Fruit fly (Drosophila melanogaster): ENCODE results near the gene Slc25A46a.

DNA sequence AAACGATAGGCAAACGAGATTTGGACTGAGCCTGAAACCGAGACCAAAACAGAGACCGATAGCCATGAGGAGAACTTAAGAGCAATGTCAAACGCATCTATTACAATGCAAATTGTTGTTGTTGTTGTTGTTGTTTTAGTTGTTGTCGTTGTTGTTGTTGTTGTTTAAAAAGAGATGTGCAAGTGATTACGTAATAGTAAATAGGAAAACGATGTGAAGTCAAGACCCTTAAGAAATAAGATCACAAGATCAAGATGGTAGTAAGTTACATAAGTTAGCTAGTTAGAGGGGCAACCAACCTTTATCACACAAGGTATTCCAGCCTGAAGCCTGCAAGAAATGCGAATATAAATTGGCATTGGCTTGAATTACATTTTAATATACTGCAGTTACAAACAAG is 33.5 kb upstream of the Slc25A46a start:
- TF ChIP-seq usp (GFP tag; optimal IDR thresholded peaks at IDR 0.05) (no peak), psq (optimal IDR thresholded peaks at IDR 0.05) (no peak), pan (optimal IDR thresholded peaks at IDR 0.05) (no peak), EcR (GFP tag; optimal IDR thresholded peaks at IDR 0.05) (no peak), Dll (optimal IDR thresholded peaks at IDR 0.05) (no peak), CG8478 (optimal IDR thresholded peaks at IDR 0.05) (no peak)
